Fruit fly (Drosophila melanogaster) S2 (cell line): ENCODE data around the gene CG7326.

Source experiments
- CG8478 ChIP-seq: fragments of >200 bp; optimal IDR thresholded peaks from 2 replicates; lab custom pipeline; 2018
- CTCF ChIP-seq, 2 experiments: fragments of >200 bp; optimal IDR thresholded peaks; 2 replicates each; lab custom pipeline; 2018

DNA sequence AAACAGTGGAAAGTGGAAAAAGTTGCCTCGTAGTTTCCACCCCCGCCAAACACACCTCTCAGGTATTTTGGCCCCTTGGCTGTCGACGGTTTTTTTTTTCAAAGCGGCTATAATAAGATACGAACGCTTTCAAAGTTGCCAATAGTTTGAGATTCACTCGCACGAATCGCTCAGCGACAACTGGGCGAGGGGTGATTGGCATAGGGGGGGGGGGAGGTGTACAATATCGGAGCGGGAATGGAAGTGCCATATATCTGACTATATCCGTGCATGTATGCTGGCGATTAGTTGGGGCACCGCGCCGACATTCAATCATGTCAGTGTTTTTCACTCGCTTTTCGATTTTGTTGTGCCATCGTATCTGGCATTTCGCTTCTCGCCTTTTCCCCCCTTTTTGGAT, 41.6 kb upstream of the CG7326 start:
- TF ChIP-seq CG8478 (lab: Kevin White, UChicago) = no peak
- no peak for TF ChIP-seq CTCF (optimal IDR thresholded peaks at IDR 0.05; lab: Kevin White, UChicago)
